Worm (Caenorhabditis elegans) whole organism, mixed stage, embryonic: Measurements from ENCODE around the gene ZK836.3.

Experiments
- M03D4.4 ChIP-seq: sonication (generic microtip); optimal IDR thresholded peaks from 2 replicates; lab custom pipeline; 2017; ENCODE audit warnings: mild to moderate bottlenecking, missing genetic modification characterization, missing compliant biosample characterization
- bed-3 ChIP-seq: fragments of 200-800 bp; sonication (Bioruptor generic); optimal IDR thresholded peaks from 3 replicates; lab custom pipeline; 2018; ENCODE audit warnings: mild to moderate bottlenecking, missing genetic modification characterization, moderate library complexity, missing compliant biosample characterization
- blmp-1 ChIP-seq: fragments of 150-350 bp; optimal IDR thresholded peaks from 2 replicates; lab custom pipeline; 2014; ENCODE audit warnings: missing biosample characterization, missing genetic modification characterization
- ceh-39 ChIP-seq: fragments of 150-350 bp; optimal IDR thresholded peaks from 2 replicates; lab custom pipeline; 2014; ENCODE audit warnings: missing biosample characterization, missing genetic modification characterization
- ceh-43 ChIP-seq: fragments of 200-800 bp; sonication (Bioruptor generic); optimal IDR thresholded peaks from 2 replicates; lab custom pipeline; 2018; ENCODE audit warnings: mild to moderate bottlenecking, missing genetic modification characterization, moderate library complexity, missing compliant biosample characterization
- ceh-83 ChIP-seq: fragments of 200-800 bp; sonication (Bioruptor generic); optimal IDR thresholded peaks from 2 replicates; lab custom pipeline; 2018; ENCODE audit warnings: mild to moderate bottlenecking, missing genetic modification characterization, missing compliant biosample characterization
- ces-1 ChIP-seq: fragments of 150-350 bp; optimal IDR thresholded peaks from 2 replicates; lab custom pipeline; 2014; ENCODE audit warnings: missing biosample characterization, missing genetic modification reagents, missing genetic modification characterization
- drap-1 ChIP-seq: fragments of 200-800 bp; sonication (Bioruptor generic); optimal IDR thresholded peaks from 3 replicates; lab custom pipeline; 2018; ENCODE audit warnings: mild to moderate bottlenecking, missing genetic modification characterization, missing compliant biosample characterization
- elt-1 ChIP-seq: sonication (generic microtip); optimal IDR thresholded peaks from 2 replicates; lab custom pipeline; 2017; ENCODE audit warnings: missing genetic modification characterization, mild to moderate bottlenecking, missing compliant biosample characterization, antibody characterized with exemption, moderate library complexity, borderline replicate concordance; ENCODE audit not compliant: insufficient read depth
- elt-3 ChIP-seq: fragments of 150-350 bp; optimal IDR thresholded peaks from 2 replicates; lab custom pipeline; 2014; ENCODE audit warnings: missing biosample characterization, missing genetic modification characterization
- flh-1 ChIP-seq: fragments of 200-800 bp; sonication (Bioruptor generic); optimal IDR thresholded peaks from 2 replicates; lab custom pipeline; 2018; ENCODE audit warnings: mild to moderate bottlenecking, missing genetic modification characterization, moderate library complexity, missing compliant biosample characterization
- ham-2 ChIP-seq: fragments of 200-800 bp; sonication (Bioruptor generic); optimal IDR thresholded peaks from 2 replicates; lab custom pipeline; 2018; ENCODE audit warnings: mild to moderate bottlenecking, missing genetic modification characterization, missing compliant biosample characterization
- hlh-1 ChIP-seq: fragments of 150-350 bp; optimal IDR thresholded peaks from 2 replicates; lab custom pipeline; 2014; ENCODE audit warnings: missing biosample characterization, missing genetic modification reagents, missing genetic modification characterization
- lin-13 ChIP-seq: fragments of 150-350 bp; optimal IDR thresholded peaks from 2 replicates; lab custom pipeline; 2014; ENCODE audit warnings: missing biosample characterization, missing genetic modification characterization
- mab-5 ChIP-seq: fragments of 150-350 bp; optimal IDR thresholded peaks from 2 replicates; lab custom pipeline; 2014; ENCODE audit warnings: missing biosample characterization, missing genetic modification characterization
- mep-1 ChIP-seq: fragments of 150-350 bp; optimal IDR thresholded peaks from 2 replicates; lab custom pipeline; 2017; ENCODE audit warnings: missing biosample characterization, missing genetic modification reagents, missing genetic modification characterization, inconsistent platforms
- mls-2 ChIP-seq: sonication (generic microtip); optimal IDR thresholded peaks from 2 replicates; lab custom pipeline; 2016; ENCODE audit warnings: mild to moderate bottlenecking, missing genetic modification characterization, moderate library complexity, missing compliant biosample characterization
- nhr-2 ChIP-seq: fragments of 150-350 bp; optimal IDR thresholded peaks from 2 replicates; lab custom pipeline; 2014; ENCODE audit warnings: missing biosample characterization, missing genetic modification characterization
- nhr-237 ChIP-seq: fragments of 150-350 bp; optimal IDR thresholded peaks from 2 replicates; lab custom pipeline; 2014; ENCODE audit warnings: missing biosample characterization, missing genetic modification characterization
- nhr-76 ChIP-seq: sonication (generic microtip); optimal IDR thresholded peaks from 2 replicates; lab custom pipeline; 2017; ENCODE audit warnings: missing biosample characterization, missing genetic modification characterization
- pha-4 ChIP-seq: fragments of 150-350 bp; optimal IDR thresholded peaks from 2 replicates; lab custom pipeline; 2018; ENCODE audit warnings: missing biosample characterization, missing genetic modification reagents, missing genetic modification characterization
- sem-2 ChIP-seq: fragments of 200-800 bp; sonication (Bioruptor generic); optimal IDR thresholded peaks from 2 replicates; lab custom pipeline; 2018; ENCODE audit warnings: mild to moderate bottlenecking, missing genetic modification characterization, missing compliant biosample characterization
- sptf-1 ChIP-seq: sonication (generic microtip); optimal IDR thresholded peaks from 2 replicates; lab custom pipeline; 2017; ENCODE audit warnings: mild to moderate bottlenecking, missing genetic modification characterization, moderate library complexity, missing compliant biosample characterization
- tbx-8 ChIP-seq: fragments of 200-800 bp; sonication (Bioruptor generic); optimal IDR thresholded peaks from 2 replicates; lab custom pipeline; 2018; ENCODE audit warnings: mild to moderate bottlenecking, missing genetic modification characterization, moderate library complexity, missing compliant biosample characterization
- unc-120 ChIP-seq: sonication (generic microtip); optimal IDR thresholded peaks from 2 replicates; lab custom pipeline; 2017; ENCODE audit warnings: missing genetic modification characterization, missing compliant biosample characterization; ENCODE audit not compliant: poor library complexity, severe bottlenecking
- unc-39 ChIP-seq: fragments of 150-350 bp; optimal IDR thresholded peaks from 2 replicates; lab custom pipeline; 2014; ENCODE audit warnings: missing biosample characterization, missing genetic modification characterization
- unc-62 ChIP-seq: fragments of 150-350 bp; optimal IDR thresholded peaks from 2 replicates; lab custom pipeline; 2014; ENCODE audit warnings: missing biosample characterization, missing genetic modification reagents, missing genetic modification characterization
- ztf-11 ChIP-seq: fragments of 150-350 bp; optimal IDR thresholded peaks from 2 replicates; lab custom pipeline; 2014; ENCODE audit warnings: missing biosample characterization, missing genetic modification characterization

Gene ZK836.3

ce11 chrV:12153784-12154183 lies 42.0 kb downstream of the ZK836.3 start:
- TF ChIP-seq nhr-237 (tag; lab: Kevin White, UChicago), result no peak
- no peak for TF ChIP-seq flh-1 (GFP tag; lab: Kevin White, UChicago)

- TF ChIP-seq lin-13 (tag; lab: Kevin White, UChicago), result no peak
- TF ChIP-seq ceh-43 (GFP tag; lab: Kevin White, UChicago), result no peak
- no peak for TF ChIP-seq nhr-237 (tag; lab: Kevin White, UChicago)
- no peak for TF ChIP-seq M03D4.4
- TF ChIP-seq nhr-76 (tag; lab: Kevin White, UChicago), result no peak
- TF ChIP-seq unc-39 (tag; lab: Kevin White, UChicago), result no peak
- TF ChIP-seq unc-62 (GFP tag; lab: Kevin White, UChicago), result no peak
- no peak for TF ChIP-seq mls-2 (tag; lab: Kevin White, UChicago)
- TF ChIP-seq hlh-1, result no peak
- TF ChIP-seq mep-1 (tag; lab: Kevin White, UChicago), result no peak
- no peak for TF ChIP-seq ces-1 (GFP tag; lab: Kevin White, UChicago)
- TF ChIP-seq ceh-83 (GFP tag; lab: Kevin White, UChicago), result no peak
- TF ChIP-seq elt-1 (tag; lab: Kevin White, UChicago), result no peak
- TF ChIP-seq ztf-11, result no peak
- TF ChIP-seq sem-2 (GFP tag; lab: Kevin White, UChicago), result no peak
- TF ChIP-seq sptf-1, result no peak
- no peak for TF ChIP-seq mab-5
- no peak for TF ChIP-seq ham-2 (GFP tag; lab: Kevin White, UChicago)
- TF ChIP-seq ceh-39, result no peak
- no peak for TF ChIP-seq nhr-2 (tag; lab: Kevin White, UChicago)
Observed at ce11 chrV:12152857-12153256, 42.9 kb downstream of the ZK836.3 start, which contains the start of gene C27A7.8. Gene C27A7.8, plus strand, starts transcription at chrV:12153157.

DNA sequence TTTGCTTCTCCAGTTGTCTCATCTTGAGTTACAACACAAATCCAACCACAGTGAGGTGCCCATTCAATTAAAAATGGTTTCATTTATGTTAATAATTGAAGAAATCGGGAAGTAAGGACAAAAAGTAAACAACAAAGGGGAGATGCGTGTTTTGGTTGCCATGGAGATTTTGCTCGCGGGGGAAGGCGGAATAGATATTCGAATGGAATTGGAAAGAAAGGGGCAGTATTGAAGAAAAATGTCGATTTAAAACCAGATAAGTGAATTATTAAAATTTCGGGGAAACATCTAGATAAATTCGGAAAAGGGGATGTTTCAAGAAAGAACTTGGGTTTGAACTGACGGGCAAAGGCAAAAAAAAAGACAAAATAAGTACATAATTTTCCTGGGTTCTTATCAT lies 45.1 kb downstream of the ZK836.3 start, which contains the start of gene che-11:
TSS of gene che-11 (minus strand) at position 101 of the 400 bp plus-strand sequence.
- TF ChIP-seq ces-1 (GFP tag; lab: Kevin White, UChicago), result no peak
- no peak for TF ChIP-seq unc-120 (tag; lab: Kevin White, UChicago)
- no peak for TF ChIP-seq bed-3 (GFP tag; lab: Kevin White, UChicago)
- no peak for TF ChIP-seq lin-13 (tag; lab: Kevin White, UChicago)
- TF ChIP-seq ztf-11, result no peak
- no peak for TF ChIP-seq elt-3
- no peak for TF ChIP-seq blmp-1 (tag; lab: Kevin White, UChicago)
- no peak for TF ChIP-seq pha-4 (tag; lab: Kevin White, UChicago)
- TF ChIP-seq elt-1 (tag; lab: Kevin White, UChicago), result no peak
- TF ChIP-seq mls-2 (tag; lab: Kevin White, UChicago), result no peak
- no peak for TF ChIP-seq sem-2 (GFP tag; lab: Kevin White, UChicago)
- no peak for TF ChIP-seq drap-1 (GFP tag; lab: Kevin White, UChicago)
- TF ChIP-seq M03D4.4, result no peak
- TF ChIP-seq tbx-8, result no peak
- no peak for TF ChIP-seq nhr-2 (tag; lab: Kevin White, UChicago)
- TF ChIP-seq mab-5, result no peak
- no peak for TF ChIP-seq ceh-83 (GFP tag; lab: Kevin White, UChicago)
- TF ChIP-seq flh-1 (GFP tag; lab: Kevin White, UChicago), result no peak
- no peak for TF ChIP-seq ham-2 (GFP tag; lab: Kevin White, UChicago)
